Worm (Caenorhabditis elegans) whole organism, L4 larva: Measurements from ENCODE around the gene fbxa-209.

Experiments
- F10B5.3 ChIP-seq: sonication (generic microtip); optimal IDR thresholded peaks from 2 replicates; lab custom pipeline; 2016; ENCODE audit warnings: mild to moderate bottlenecking, missing genetic modification characterization, missing compliant biosample characterization
- Y75B8A.6 ChIP-seq: fragments of 200-800 bp; sonication (Bioruptor generic); IDR thresholded peaks from 2 replicates; pipeline ENCODE4 v1.3.6; 2022; ENCODE audit warnings: missing genetic modification reagents, missing genetic modification characterization, missing compliant biosample characterization
- ZK337.2 ChIP-seq: fragments of 200-800 bp; sonication (Bioruptor generic); IDR thresholded peaks from 2 replicates; pipeline ENCODE4 v1.3.6; 2022; ENCODE audit warnings: missing genetic modification reagents, missing genetic modification characterization, missing compliant biosample characterization
- daf-12 ChIP-seq: fragments of 150-350 bp; optimal IDR thresholded peaks from 2 replicates; lab custom pipeline; 2014; ENCODE audit warnings: missing biosample characterization, missing genetic modification reagents, missing genetic modification characterization
- egl-27 ChIP-seq: sonication (generic microtip); optimal IDR thresholded peaks from 3 replicates; lab custom pipeline; 2017; ENCODE audit warnings: missing biosample characterization, missing genetic modification reagents, missing genetic modification characterization
- mxl-3 ChIP-seq: fragments of 200-800 bp; sonication (Bioruptor generic); optimal IDR thresholded peaks from 2 replicates; lab custom pipeline; 2018; ENCODE audit warnings: mild to moderate bottlenecking, missing genetic modification characterization, missing compliant biosample characterization
- nhr-237 ChIP-seq: sonication (generic microtip); optimal IDR thresholded peaks from 2 replicates; lab custom pipeline; 2017; ENCODE audit warnings: missing biosample characterization, missing genetic modification characterization
- nhr-28 ChIP-seq: fragments of 150-350 bp; optimal IDR thresholded peaks from 2 replicates; lab custom pipeline; 2014; ENCODE audit warnings: missing biosample characterization, missing genetic modification characterization
- nhr-76 ChIP-seq: fragments of 150-350 bp; optimal IDR thresholded peaks from 2 replicates; lab custom pipeline; 2014; ENCODE audit warnings: missing biosample characterization, missing genetic modification characterization
- snpc-4 ChIP-seq: fragments of 150-350 bp; optimal IDR thresholded peaks from 2 replicates; lab custom pipeline; 2014; ENCODE audit warnings: missing biosample characterization, missing genetic modification characterization
- tag-97 ChIP-seq: fragments of 200-800 bp; sonication (Bioruptor generic); IDR thresholded peaks from 2 replicates; pipeline ENCODE4 v1.3.6; 2022; ENCODE audit warnings: missing genetic modification characterization, missing compliant biosample characterization
- tra-1 ChIP-seq: fragments of 200-800 bp; sonication (Bioruptor generic); IDR thresholded peaks from 2 replicates; pipeline ENCODE4 v1.3.6; 2022; ENCODE audit warnings: missing genetic modification reagents, missing genetic modification characterization, missing compliant biosample characterization
- unc-62 ChIP-seq, 3 experiments: fragments of 150-350 bp in 1 of 3; sonication (generic microtip); optimal IDR thresholded peaks in 2 of 3; peaks in 1 of 3; 1 replicate in 1 of 3; 2 replicates in 2 of 3; lab custom pipeline; 2014 to 2017; ENCODE audit warnings: missing biosample characterization in 3 of 3, missing genetic modification characterization in 3 of 3, missing genetic modification reagents in 3 of 3, missing genotype in 1 of 3

DNA sequence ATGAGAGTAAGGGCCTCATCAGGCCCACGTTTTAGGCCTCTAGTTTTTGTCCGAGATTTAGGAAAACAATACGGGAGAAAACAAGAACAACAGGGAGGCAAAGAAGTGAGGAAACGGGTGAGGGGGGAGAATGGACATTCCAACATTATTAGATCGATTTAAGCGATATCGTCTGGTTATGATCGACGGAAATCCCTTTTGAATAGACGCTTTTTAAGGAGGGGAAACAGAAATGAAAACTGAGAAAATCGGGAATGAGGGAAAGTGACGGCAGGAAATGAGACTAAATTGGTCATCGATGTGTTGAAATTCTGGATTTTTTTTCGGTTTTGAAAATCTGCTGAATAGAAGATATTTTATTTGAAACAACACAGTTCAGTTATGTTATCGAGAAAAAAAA, 37.6 kb upstream of the fbxa-209 start, which contains the start of gene rocf-1:
- TF ChIP-seq F10B5.3 (tag; lab: Kevin White, UChicago): no peak
- no peak for TF ChIP-seq tag-97 (GFP tag; lab: Robert Waterston, UW)
- TF ChIP-seq snpc-4 (tag; lab: Kevin White, UChicago): no peak
- TF ChIP-seq egl-27: no peak
- no peak for TF ChIP-seq unc-62 (GFP tag; optimal IDR thresholded peaks at IDR 0.05 in 1 of 2; lab: Kevin White, UChicago)
- TF ChIP-seq unc-62 (tag; optimal IDR thresholded peaks at IDR 0.05; lab: Kevin White, UChicago): no peak
- no peak for TF ChIP-seq Y75B8A.6 (GFP tag; lab: Robert Waterston, UW)
- TF ChIP-seq ZK337.2 (GFP tag; lab: Robert Waterston, UW): no peak
- no peak for TF ChIP-seq nhr-76 (tag; lab: Kevin White, UChicago)
- TF ChIP-seq nhr-28 (tag; lab: Kevin White, UChicago): no peak
- TF ChIP-seq nhr-237: no peak
- TF ChIP-seq tra-1: no peak
- no peak for TF ChIP-seq daf-12 (tag; lab: Kevin White, UChicago)
- no peak for TF ChIP-seq mxl-3 (GFP tag; lab: Kevin White, UChicago)
